Worm (Caenorhabditis elegans) whole organism, mixed stage, embryonic: ENCODE measurements around the gene F49C12.11.

ENCODE experiments used
- drap-1 ChIP-seq: fragments of 200-800 bp; sonication (Bioruptor generic); optimal IDR thresholded peaks from 3 replicates; lab custom pipeline; 2018; ENCODE audit warnings: mild to moderate bottlenecking, missing genetic modification characterization, missing compliant biosample characterization
- nhr-28 ChIP-seq: fragments of 150-350 bp; optimal IDR thresholded peaks from 2 replicates; lab custom pipeline; 2014; ENCODE audit warnings: missing biosample characterization, missing genetic modification characterization

DNA sequence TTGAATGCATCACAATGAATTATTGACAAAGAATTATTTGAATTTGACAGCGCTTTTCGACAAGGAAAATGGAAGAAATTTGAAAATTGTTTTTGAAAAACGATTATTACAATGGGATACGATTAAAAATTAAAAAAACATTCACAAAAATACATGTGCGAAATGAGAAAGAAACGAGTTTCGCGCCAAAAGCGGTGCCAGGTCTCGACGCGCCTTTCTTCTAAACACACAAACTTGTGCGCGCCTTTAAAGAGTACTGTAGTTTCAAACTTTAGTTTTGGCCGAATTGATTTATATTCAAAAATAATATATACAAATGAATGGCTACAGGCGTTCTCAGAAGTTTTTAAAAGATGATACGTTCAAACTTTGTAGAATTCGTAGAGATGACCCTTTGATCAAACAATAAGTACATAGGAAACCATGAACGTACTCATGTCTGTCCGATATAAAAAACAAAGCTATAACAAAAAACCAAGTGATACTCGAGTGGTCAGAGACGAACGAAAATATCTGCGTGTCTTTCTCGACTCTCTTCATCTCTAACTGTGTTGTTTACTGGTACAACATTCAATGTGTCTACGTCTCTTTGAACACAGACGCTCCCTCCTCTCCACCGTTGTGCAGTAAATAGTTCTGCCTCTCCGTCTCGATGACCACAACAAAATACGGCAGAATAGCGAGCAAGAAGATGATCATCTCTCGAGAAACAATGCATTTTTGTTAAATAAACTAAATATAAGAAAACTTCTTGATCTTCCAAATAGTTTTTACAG lies 48.9 kb downstream of the F49C12.11 start:
- TF ChIP-seq drap-1 (GFP tag; lab: Kevin White, UChicago) (no peak), nhr-28 (tag; lab: Kevin White, UChicago) (no peak)
